Fruit fly (Drosophila melanogaster) S2 (cell line): ENCODE results near the gene CG9522.

Experiments
- CG8478 ChIP-seq: fragments of >200 bp; optimal IDR thresholded peaks from 2 replicates; lab custom pipeline; 2018
- CTCF ChIP-seq, 2 experiments: fragments of >200 bp; optimal IDR thresholded peaks; 2 replicates each; lab custom pipeline; 2018

DNA sequence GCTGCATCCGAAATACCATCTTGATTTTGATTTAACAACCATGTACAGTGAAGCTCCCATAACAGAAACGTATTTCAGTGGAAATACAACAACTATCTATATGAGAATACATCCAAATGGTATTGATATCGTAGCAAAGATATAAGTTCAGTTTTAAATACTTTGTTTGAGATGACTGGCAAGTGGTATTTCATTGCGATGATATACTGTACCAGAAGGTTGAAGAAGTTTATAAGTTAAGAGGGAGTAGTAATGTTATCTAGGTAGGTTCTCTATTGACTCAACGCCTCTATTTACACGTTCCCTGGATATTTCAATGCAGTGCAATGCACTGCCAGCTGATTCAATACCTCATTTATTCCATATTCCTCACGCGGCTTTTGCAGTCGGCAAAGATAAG is 43.0 kb downstream of the CG9522 start:
- no peak for TF ChIP-seq CG8478 (lab: Kevin White, UChicago)
- TF ChIP-seq CTCF (optimal IDR thresholded peaks at IDR 0.05; lab: Kevin White, UChicago), result no peak
